Fruit fly (Drosophila melanogaster): ENCODE data around the gene CadN.

Gene CadN

DNA sequence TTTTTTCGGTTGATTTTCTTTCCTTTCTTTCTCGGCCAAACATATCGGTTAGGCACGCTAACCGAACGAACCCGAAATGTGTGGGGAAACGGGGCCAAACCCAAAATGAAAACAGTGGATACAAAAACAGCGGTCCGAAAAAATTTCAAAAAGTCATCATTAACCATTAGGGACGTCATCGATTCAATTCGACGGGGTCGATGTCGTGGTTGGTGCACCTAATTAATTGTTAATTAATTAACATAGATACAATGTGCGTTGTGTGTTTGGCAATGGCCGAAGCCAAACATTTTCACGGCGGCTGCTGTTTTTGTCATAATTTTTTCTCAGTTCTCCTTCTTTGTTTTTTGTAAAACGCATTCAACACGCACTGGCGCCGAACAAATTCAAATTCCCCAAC is 9.6 kb downstream of the CadN start:
- TF ChIP-seq mam (GFP tag; optimal IDR thresholded peaks at IDR 0.05) = no peak
- TF ChIP-seq CG9797 (GFP tag; optimal IDR thresholded peaks at IDR 0.05) = no peak
- TF ChIP-seq CG7271 (tag; optimal IDR thresholded peaks at IDR 0.05) = no peak
- no peak for TF ChIP-seq CG17328 (GFP tag; IDR thresholded peaks at IDR 0.05)
- TF ChIP-seq pho (GFP tag; optimal IDR thresholded peaks at IDR 0.05) = no peak
- TF ChIP-seq knrl (GFP tag; IDR thresholded peaks at IDR 0.05; ENCODE audit: partially characterized antibody) = no peak
- peak; percentile 91 for TF ChIP-seq Awh (GFP tag; IDR thresholded peaks at IDR 0.05)
- TF ChIP-seq Hmx (GFP tag; optimal IDR thresholded peaks at IDR 0.05) = no peak
- TF ChIP-seq kni (GFP tag; optimal IDR thresholded peaks at IDR 0.05) = peak; percentile 30
- TF ChIP-seq twi (tag; optimal IDR thresholded peaks at IDR 0.05) = no peak
- no peak for TF ChIP-seq CG10565 (GFP tag; optimal IDR thresholded peaks at IDR 0.05)
- TF ChIP-seq sqz (GFP tag; optimal IDR thresholded peaks at IDR 0.05) = peak; percentile 5
- no peak for TF ChIP-seq unpg (GFP tag; optimal IDR thresholded peaks at IDR 0.05)
- no peak for TF ChIP-seq row (GFP tag; IDR thresholded peaks at IDR 0.05)
- TF ChIP-seq Sin3A (optimal IDR thresholded peaks at IDR 0.05) = no peak
- TF ChIP-seq gt (GFP tag; IDR thresholded peaks at IDR 0.05) = no peak
- no peak for TF ChIP-seq CG10654 (GFP tag; optimal IDR thresholded peaks at IDR 0.05)
- no peak for TF ChIP-seq CG12391 (tag; optimal IDR thresholded peaks at IDR 0.05)
- TF ChIP-seq CG7745 (tag; optimal IDR thresholded peaks at IDR 0.05) = peak; percentile 92
- TF ChIP-seq gsb-n (tag; optimal IDR thresholded peaks at IDR 0.05) = peak; percentile 60
- peak; percentile 24 for TF ChIP-seq sens (GFP tag)
- TF ChIP-seq Six4 (GFP tag; optimal IDR thresholded peaks at IDR 0.05) = no peak
- no peak for TF ChIP-seq NC2β (GFP tag; optimal IDR thresholded peaks at IDR 0.05)
- no peak for TF ChIP-seq cato (GFP tag; optimal IDR thresholded peaks at IDR 0.05; ENCODE audit: borderline replicate concordance)

- TF ChIP-seq CG17385 (GFP tag; optimal IDR thresholded peaks at IDR 0.05) = no peak
- no peak for TF ChIP-seq CG6683 (GFP tag; optimal IDR thresholded peaks at IDR 0.05)
- 0 out of 3 replicates have a peak, but pooled peaks have one; percentile 23 for TF ChIP-seq z (GFP tag; IDR thresholded peaks at IDR 0.05)
- TF ChIP-seq Asciz (GFP tag; optimal IDR thresholded peaks at IDR 0.05) = no peak
- peak; percentile 93 for TF ChIP-seq CG8281 (tag; optimal IDR thresholded peaks at IDR 0.05)
- TF ChIP-seq mirr (GFP tag; optimal IDR thresholded peaks at IDR 0.05) = no peak
- no peak for TF ChIP-seq grn (GFP tag; optimal IDR thresholded peaks at IDR 0.05)
These were observed 15.0 kb downstream of the CadN start for dm6 chr2L:17763173-17763572.

DNA sequence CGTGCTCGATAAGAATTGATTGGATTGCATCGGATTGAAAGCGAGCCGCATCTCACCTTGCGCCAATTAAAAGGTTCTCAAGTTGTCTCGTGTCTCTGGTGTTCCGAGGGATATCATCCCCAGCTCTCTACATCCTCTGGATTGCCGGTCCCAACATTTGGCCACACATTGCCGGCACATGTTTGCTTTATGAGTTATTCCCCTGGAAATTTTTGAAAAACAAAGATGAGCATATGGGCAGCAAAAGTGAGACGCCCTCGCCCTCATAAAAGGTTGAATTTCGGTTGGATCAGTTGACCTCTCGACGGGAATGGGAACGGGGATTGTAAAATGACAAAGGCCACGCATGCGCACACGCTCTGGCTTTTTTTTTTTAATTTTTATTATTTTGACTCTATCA is 22.6 kb downstream of the CadN start:
- TF ChIP-seq bigmax (GFP tag; optimal IDR thresholded peaks at IDR 0.05) (no peak), inv (GFP tag; IDR thresholded peaks at IDR 0.05; ENCODE audit: partially characterized antibody) (no peak), CG4617 (GFP tag; optimal IDR thresholded peaks at IDR 0.05; ENCODE audit: borderline replicate concordance) (no peak), Oaz (GFP tag; IDR thresholded peaks at IDR 0.05) (no peak), lab (GFP tag; optimal IDR thresholded peaks at IDR 0.05) (no peak), twi (tag; optimal IDR thresholded peaks at IDR 0.05) (peak; percentile 98), cad (GFP tag; optimal IDR thresholded peaks at IDR 0.05) (peak; percentile 34), klu (GFP tag; IDR thresholded peaks at IDR 0.05) (no peak), chif (GFP tag; optimal IDR thresholded peaks at IDR 0.05) (no peak), CG6854 (GFP tag; optimal IDR thresholded peaks at IDR 0.05) (no peak)
